Worm (Caenorhabditis elegans) whole organism, young adult: Measurements from ENCODE around the gene F44G4.5.

Experiments used
- F23B12.7 ChIP-seq: sonication (generic microtip); optimal IDR thresholded peaks from 2 replicates; lab custom pipeline; 2017; ENCODE audit warnings: missing genetic modification characterization, mild to moderate bottlenecking, missing compliant biosample characterization, antibody characterized with exemption, moderate library complexity; ENCODE audit not compliant: insufficient read depth
- K11D2.4 ChIP-seq: fragments of 200-800 bp; sonication (Bioruptor generic); IDR thresholded peaks from 2 replicates; pipeline ENCODE4 v1.3.6; 2022; ENCODE audit warnings: missing genetic modification reagents, missing genetic modification characterization, missing compliant biosample characterization
- madf-6 ChIP-seq: fragments of 200-800 bp; sonication (Bioruptor generic); IDR thresholded peaks from 2 replicates; pipeline ENCODE4 v1.3.6; 2022; ENCODE audit warnings: missing genetic modification reagents, missing genetic modification characterization, missing compliant biosample characterization
- mes-4 ChIP-seq: sonication (generic microtip); optimal IDR thresholded peaks from 2 replicates; lab custom pipeline; 2016; ENCODE audit warnings: missing genotype, missing genetic modification characterization, missing compliant biosample characterization

- no peak for TF ChIP-seq K11D2.4 (GFP tag; lab: Robert Waterston, UW)
- TF ChIP-seq F23B12.7 (tag; lab: Kevin White, UChicago): no peak
- TF ChIP-seq mes-4 (tag; lab: Kevin White, UChicago): no peak
- TF ChIP-seq madf-6 (GFP tag; lab: Robert Waterston, UW): no peak
Observed at ce11 chrII:9038736-9039135, 38.5 kb upstream of the F44G4.5 start.
